Fruit fly (Drosophila melanogaster) whole organism, embryonic: Measurements from ENCODE around the gene Pfdn2.
A peak's percentile ranks its signal among the peaks of the same experiment; 100 is the strongest.

Experiments
- Awh ChIP-seq: fragments of 200-800 bp; sonication (Bioruptor generic); IDR thresholded peaks from 2 replicates; pipeline ENCODE4, ENCODE4 v1.3.6; 2022; ENCODE audit warnings: missing biosample characterization, missing genetic modification characterization
- CG12155 ChIP-seq: fragments of 200-800 bp; sonication (Bioruptor generic); optimal IDR thresholded peaks from 3 replicates; lab custom pipeline; 2016; ENCODE audit warnings: missing biosample characterization, missing genetic modification characterization
- CG12744 ChIP-seq: fragments of 200-800 bp; sonication (Bioruptor generic); optimal IDR thresholded peaks from 2 replicates; lab custom pipeline; 2016; ENCODE audit warnings: missing biosample characterization, missing genetic modification characterization
- CG12942 ChIP-seq: fragments of 200-800 bp; sonication (Bioruptor generic); optimal IDR thresholded peaks from 3 replicates; lab custom pipeline; 2016; ENCODE audit warnings: missing biosample characterization, missing genetic modification characterization
- CG14014 ChIP-seq: fragments of 200-800 bp; sonication (Bioruptor generic); IDR thresholded peaks from 2 replicates; pipeline ENCODE4 v1.3.6; 2022; ENCODE audit warnings: missing biosample characterization, missing genetic modification characterization
- CG15269 ChIP-seq: fragments of 200-800 bp; sonication (Bioruptor generic); optimal IDR thresholded peaks from 2 replicates; lab custom pipeline; 2018; ENCODE audit warnings: missing biosample characterization, mild to moderate bottlenecking, missing genetic modification characterization, moderate library complexity
- CG1603 ChIP-seq: fragments of 200-800 bp; sonication (Bioruptor generic); optimal IDR thresholded peaks from 2 replicates; lab custom pipeline; 2019; ENCODE audit warnings: missing biosample characterization, mild to moderate bottlenecking, missing genetic modification characterization, moderate library complexity
- CG16815 ChIP-seq: fragments of 200-800 bp; sonication (Bioruptor generic); optimal IDR thresholded peaks from 3 replicates; lab custom pipeline; 2017; ENCODE audit warnings: missing biosample characterization, mild to moderate bottlenecking, missing genetic modification characterization
- CG17359 ChIP-seq: fragments of 200-800 bp; sonication (Bioruptor generic); optimal IDR thresholded peaks from 3 replicates; lab custom pipeline; 2018; ENCODE audit warnings: missing biosample characterization, mild to moderate bottlenecking, missing genetic modification characterization, moderate library complexity
- CG17385 ChIP-seq: fragments of 200-800 bp; sonication (Bioruptor generic); optimal IDR thresholded peaks from 3 replicates; lab custom pipeline; 2018; ENCODE audit warnings: missing biosample characterization, mild to moderate bottlenecking, missing genetic modification characterization
- CG1832 ChIP-seq: fragments of 200-800 bp; sonication (Bioruptor generic); optimal IDR thresholded peaks from 2 replicates; lab custom pipeline; 2017; ENCODE audit warnings: missing biosample characterization, mild to moderate bottlenecking, missing genetic modification characterization, inconsistent platforms
- CG18599 ChIP-seq: fragments of 200-800 bp; sonication (Bioruptor generic); optimal IDR thresholded peaks from 3 replicates; lab custom pipeline; 2017; ENCODE audit warnings: missing biosample characterization, missing genetic modification characterization, mild to moderate bottlenecking, moderate library complexity, missing genetic modification reagents
- CG31441 ChIP-seq: fragments of 200-800 bp; sonication (Bioruptor generic); IDR thresholded peaks from 2 replicates; pipeline ENCODE4 v1.3.6; 2022; ENCODE audit warnings: missing biosample characterization, missing genetic modification characterization
- CG3163 ChIP-seq: fragments of 200-800 bp; sonication (Bioruptor generic); optimal IDR thresholded peaks from 3 replicates; lab custom pipeline; 2016; ENCODE audit warnings: missing biosample characterization, missing genetic modification characterization
- CG33213 ChIP-seq: fragments of 200-800 bp; sonication (Bioruptor generic); optimal IDR thresholded peaks from 3 replicates; lab custom pipeline; 2016; ENCODE audit warnings: missing biosample characterization, missing genetic modification characterization
- CG33557 ChIP-seq: fragments of 200-800 bp; sonication (Bioruptor generic); optimal IDR thresholded peaks from 2 replicates; lab custom pipeline; 2019; ENCODE audit warnings: missing biosample characterization, mild to moderate bottlenecking, missing genetic modification characterization, moderate library complexity
- CG34224 ChIP-seq: fragments of 200-800 bp; sonication (Bioruptor generic); IDR thresholded peaks from 3 replicates; pipeline ENCODE4 v1.3.6; 2022; ENCODE audit warnings: missing biosample characterization, missing genetic modification characterization; ENCODE audit not compliant: partially characterized antibody
- CG4328 ChIP-seq: fragments of 200-800 bp; sonication (Bioruptor generic); optimal IDR thresholded peaks from 3 replicates; lab custom pipeline; 2017; ENCODE audit warnings: missing biosample characterization, missing genetic modification reagents, missing genetic modification characterization
- CG4424 ChIP-seq: fragments of 200-800 bp; sonication (Bioruptor generic); optimal IDR thresholded peaks from 3 replicates; lab custom pipeline; 2016; ENCODE audit warnings: missing biosample characterization, missing genetic modification characterization
- CG6254 ChIP-seq: fragments of 200-800 bp; sonication (Bioruptor generic); optimal IDR thresholded peaks from 3 replicates; lab custom pipeline; 2017; ENCODE audit warnings: mild to moderate bottlenecking, missing biosample characterization, missing genetic modification reagents, missing genetic modification characterization
- CG6854 ChIP-seq: fragments of 200-800 bp; sonication (Bioruptor generic); optimal IDR thresholded peaks from 3 replicates; lab custom pipeline; 2017; ENCODE audit warnings: missing biosample characterization, mild to moderate bottlenecking, missing genetic modification characterization
- CG7556 ChIP-seq: fragments of 200-800 bp; sonication (Bioruptor generic); optimal IDR thresholded peaks from 2 replicates; lab custom pipeline; 2017; ENCODE audit warnings: missing biosample characterization, mild to moderate bottlenecking, missing genetic modification characterization
- CG8290 ChIP-seq, 3 experiments: fragments of 200-800 bp; sonication (Bioruptor generic); optimal IDR thresholded peaks; 2 replicates each; lab custom pipeline; 2016 to 2019; ENCODE audit warnings: missing biosample characterization in 3 of 3, missing genetic modification characterization in 3 of 3, mild to moderate bottlenecking in 2 of 3, moderate library complexity in 1 of 3
- Dfd ChIP-seq, 2 experiments: fragments of >200 bp; optimal IDR thresholded peaks; 2 replicates each; lab custom pipeline; 2017; ENCODE audit warnings: missing biosample characterization in 2 of 2, missing genetic modification characterization in 2 of 2
- Dip3 ChIP-seq: fragments of 200-800 bp; sonication (Bioruptor generic); optimal IDR thresholded peaks from 3 replicates; lab custom pipeline; 2016; ENCODE audit warnings: missing biosample characterization, missing genetic modification characterization
- Dll ChIP-seq: fragments of 200-800 bp; sonication (Bioruptor generic); IDR thresholded peaks from 4 replicates; pipeline ENCODE4 v1.3.6; 2022; ENCODE audit warnings: missing biosample characterization, missing genetic modification characterization; ENCODE audit not compliant: partially characterized antibody
- Elba2 ChIP-seq: fragments of 200-800 bp; sonication (Bioruptor generic); optimal IDR thresholded peaks from 3 replicates; lab custom pipeline; 2016; ENCODE audit warnings: missing biosample characterization, missing genetic modification characterization
- Fer1 ChIP-seq: fragments of 200-800 bp; sonication (Bioruptor generic); optimal IDR thresholded peaks from 2 replicates; lab custom pipeline; 2017; ENCODE audit warnings: missing biosample characterization, mild to moderate bottlenecking, missing genetic modification characterization
- GATAe ChIP-seq: fragments of 200-800 bp; sonication (Bioruptor generic); conservative IDR thresholded peaks from 2 replicates; pipeline ENCODE4 v1.3.6; 2022; ENCODE audit warnings: missing biosample characterization, missing genetic modification characterization
- Hmx ChIP-seq: fragments of 200-800 bp; sonication (Bioruptor generic); optimal IDR thresholded peaks from 2 replicates; lab custom pipeline; 2016; ENCODE audit warnings: missing biosample characterization, missing genetic modification characterization
- Jarid2 ChIP-seq: fragments of 200-800 bp; sonication (Bioruptor generic); optimal IDR thresholded peaks from 3 replicates; lab custom pipeline; 2017; ENCODE audit warnings: mild to moderate bottlenecking, missing biosample characterization, missing genetic modification reagents, missing genetic modification characterization
- Kr ChIP-seq: fragments of 200-800 bp; sonication (Bioruptor generic); optimal IDR thresholded peaks from 2 replicates; lab custom pipeline; 2017; ENCODE audit warnings: missing biosample characterization, mild to moderate bottlenecking, missing genetic modification characterization
- Max ChIP-seq: fragments of 200-800 bp; sonication (Bioruptor generic); optimal IDR thresholded peaks from 2 replicates; lab custom pipeline; 2016; ENCODE audit warnings: missing biosample characterization, mild to moderate bottlenecking, missing genetic modification characterization
- Stat92E ChIP-seq, 3 experiments: fragments of >200 bp in 2 of 3; fragments of 200-800 bp in 1 of 3; sonication (Bioruptor generic) in 1 of 3; optimal IDR thresholded peaks; 2 replicates each; lab custom pipeline; 2017 to 2019; ENCODE audit warnings: missing biosample characterization in 3 of 3, missing genetic modification characterization in 3 of 3, mild to moderate bottlenecking in 1 of 3, moderate library complexity in 1 of 3
- Taf1 ChIP-seq: fragments of 200-800 bp; sonication (Bioruptor generic); IDR thresholded peaks from 2 replicates; pipeline ENCODE4 v1.3.6; 2022; ENCODE audit warnings: missing biosample characterization, missing genetic modification characterization
- Vsx1 ChIP-seq: fragments of 200-800 bp; sonication (Bioruptor generic); optimal IDR thresholded peaks from 2 replicates; lab custom pipeline; 2017; ENCODE audit warnings: missing biosample characterization, mild to moderate bottlenecking, missing genetic modification characterization, missing genetic modification reagents
- ab ChIP-seq: fragments of 200-800 bp; sonication (Bioruptor generic); optimal IDR thresholded peaks from 2 replicates; lab custom pipeline; 2016; ENCODE audit warnings: missing biosample characterization, missing genetic modification characterization
- caup ChIP-seq: fragments of 200-800 bp; sonication (Bioruptor generic); optimal IDR thresholded peaks from 3 replicates; lab custom pipeline; 2017; ENCODE audit warnings: missing biosample characterization, mild to moderate bottlenecking, missing genetic modification characterization, moderate library complexity; ENCODE audit not compliant: severe bottlenecking
- dati ChIP-seq: fragments of 200-800 bp; sonication (Bioruptor generic); IDR thresholded peaks from 2 replicates; pipeline ENCODE4 v1.3.6; 2022; ENCODE audit warnings: missing biosample characterization, missing genetic modification characterization
- fd96Cb ChIP-seq: fragments of 200-800 bp; sonication (Bioruptor generic); optimal IDR thresholded peaks from 2 replicates; lab custom pipeline; 2018; ENCODE audit warnings: missing biosample characterization, mild to moderate bottlenecking, missing genetic modification characterization, moderate library complexity
- kni ChIP-seq: fragments of 200-800 bp; sonication (Bioruptor generic); optimal IDR thresholded peaks from 3 replicates; lab custom pipeline; 2017; ENCODE audit warnings: mild to moderate bottlenecking, missing biosample characterization, missing genetic modification reagents, missing genetic modification characterization
- run ChIP-seq: fragments of 200-800 bp; sonication (Bioruptor generic); optimal IDR thresholded peaks from 3 replicates; lab custom pipeline; 2018; ENCODE audit warnings: missing biosample characterization, mild to moderate bottlenecking, missing genetic modification characterization
- schlank ChIP-seq: fragments of 200-800 bp; sonication (Bioruptor generic); optimal IDR thresholded peaks from 2 replicates; lab custom pipeline; 2018; ENCODE audit warnings: missing biosample characterization, mild to moderate bottlenecking, missing genetic modification characterization
- shn ChIP-seq: fragments of 200-800 bp; sonication (Bioruptor generic); optimal IDR thresholded peaks from 3 replicates; lab custom pipeline; 2016; ENCODE audit warnings: missing biosample characterization, missing genetic modification characterization
- so ChIP-seq: fragments of 200-800 bp; sonication (Bioruptor generic); IDR thresholded peaks from 3 replicates; pipeline ENCODE4 v1.3.6; 2022; ENCODE audit warnings: missing biosample characterization, missing genetic modification characterization
- sob ChIP-seq: fragments of 200-800 bp; sonication (Bioruptor generic); IDR thresholded peaks from 2 replicates; pipeline ENCODE4 v1.3.6; 2022; ENCODE audit warnings: missing biosample characterization, missing genetic modification characterization
- unpg ChIP-seq: fragments of 200-800 bp; sonication (Bioruptor generic); optimal IDR thresholded peaks from 3 replicates; lab custom pipeline; 2018; ENCODE audit warnings: missing biosample characterization, mild to moderate bottlenecking, missing genetic modification characterization, moderate library complexity
- wek ChIP-seq: fragments of 200-800 bp; sonication (Bioruptor generic); optimal IDR thresholded peaks from 3 replicates; lab custom pipeline; 2018; ENCODE audit warnings: missing biosample characterization, mild to moderate bottlenecking, missing genetic modification characterization, moderate library complexity
- z ChIP-seq: fragments of 200-800 bp; sonication (Bioruptor generic); IDR thresholded peaks from 3 replicates; pipeline ENCODE4 v1.3.6; 2022; ENCODE audit warnings: missing biosample characterization, missing genetic modification characterization
- zfh1 ChIP-seq: fragments of 200-800 bp; sonication (Bioruptor generic); IDR thresholded peaks from 3 replicates; pipeline ENCODE4 v1.3.6; 2022; ENCODE audit warnings: missing biosample characterization, missing genetic modification characterization

Pfdn2 gene

DNA sequence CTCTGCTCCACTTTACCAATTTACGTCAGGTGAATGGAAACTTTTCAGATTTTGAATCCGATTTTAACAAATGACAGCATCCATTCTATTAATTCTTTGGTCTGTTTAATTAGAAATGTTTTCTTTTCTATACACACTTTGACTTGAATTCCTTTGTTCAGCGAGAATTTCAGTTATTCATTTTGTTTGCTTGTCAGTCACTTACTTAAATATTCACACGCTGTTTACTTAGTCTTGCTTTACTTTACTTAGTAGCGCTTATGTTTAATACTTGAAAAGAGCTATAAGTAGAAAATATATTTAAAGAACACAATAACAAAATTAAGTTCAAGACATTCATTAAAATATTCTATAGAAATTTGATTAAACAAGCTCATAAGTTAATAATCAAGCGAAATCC is 33.2 kb upstream of the Pfdn2 start, which contains the start of gene CG32073 (continued):
- TF ChIP-seq CG18599 (GFP tag; lab: Kevin White, UChicago) (peak; percentile 75), CG14014 (GFP tag; lab: Robert Waterston, UW) (no peak), CG4424 (GFP tag; lab: Kevin White, UChicago) (peak; percentile 40), ab (GFP tag; lab: Kevin White, UChicago) (no peak), Fer1 (GFP tag; lab: Kevin White, UChicago) (peak; percentile 56), CG12744 (GFP tag; lab: Kevin White, UChicago) (no peak), schlank (tag; lab: Kevin White, UChicago) (peak; percentile 33), GATAe (no peak), CG1603 (tag; lab: Kevin White, UChicago) (peak; percentile 23), so (GFP tag; lab: Robert Waterston, UW) (no peak), CG8290 (GFP tag; optimal IDR thresholded peaks at IDR 0.05; lab: Kevin White, UChicago) (no peak), CG8290 (tag; optimal IDR thresholded peaks at IDR 0.05; lab: Kevin White, UChicago) (no peak), CG33557 (no peak), CG16815 (GFP tag; lab: Kevin White, UChicago) (no peak), Dfd (GFP tag; optimal IDR thresholded peaks at IDR 0.05; lab: Kevin White, UChicago) (no peak), shn (GFP tag; lab: Kevin White, UChicago) (no peak), Dll (no peak), caup (peak; percentile 38), Taf1 (GFP tag; lab: Robert Waterston, UW) (no peak), CG6254 (GFP tag; lab: Kevin White, UChicago) (peak; percentile 33), sob (GFP tag; lab: Robert Waterston, UW) (peak; percentile 40; the same call in 1 of the 2 replicates), CG17385 (GFP tag; lab: Kevin White, UChicago) (no peak), Kr (GFP tag; lab: Kevin White, UChicago) (no peak), CG17359 (peak; percentile 10), unpg (GFP tag; lab: Kevin White, UChicago) (peak; percentile 49), Dip3 (GFP tag; lab: Kevin White, UChicago) (no peak), kni (GFP tag; lab: Kevin White, UChicago) (no peak), dati (no peak), CG31441 (GFP tag; lab: Robert Waterston, UW) (no peak), CG34224 (GFP tag; lab: Robert Waterston, UW) (no peak), CG12155 (GFP tag; lab: Kevin White, UChicago) (no peak), zfh1 (GFP tag; lab: Robert Waterston, UW) (no peak), CG6854 (no peak), CG12942 (GFP tag; lab: Kevin White, UChicago) (no peak), Jarid2 (GFP tag; lab: Kevin White, UChicago) (no peak), z (GFP tag; lab: Robert Waterston, UW) (no peak), run (tag; lab: Kevin White, UChicago) (no peak), Hmx (GFP tag; lab: Kevin White, UChicago) (no peak), Elba2 (GFP tag; lab: Kevin White, UChicago) (no peak), Stat92E (GFP tag; optimal IDR thresholded peaks at IDR 0.05; lab: Kevin White, UChicago) (no peak), Max (GFP tag; lab: Kevin White, UChicago) (peak; percentile 35), CG4328 (GFP tag; lab: Kevin White, UChicago) (no peak), CG33213 (GFP tag; lab: Kevin White, UChicago) (peak; percentile 34), Vsx1 (GFP tag; lab: Kevin White, UChicago) (peak; percentile 67), wek (peak; percentile 40), CG15269 (tag; lab: Kevin White, UChicago) (no peak), CG7556 (GFP tag; lab: Kevin White, UChicago) (peak; percentile 17), Awh (GFP tag; lab: Robert Waterston, UW) (0 out of 2 replicates have a peak, but pooled peaks have one; percentile 16), fd96Cb (tag; lab: Kevin White, UChicago) (peak; percentile 28), CG1832 (GFP tag; lab: Kevin White, UChicago) (no peak), CG3163 (no peak)
